Worm (Caenorhabditis elegans) whole organism, L4 larva: ENCODE measurements around the gene spig-1.

Experiments
- F10B5.3 ChIP-seq: sonication (generic microtip); optimal IDR thresholded peaks from 2 replicates; lab custom pipeline; 2016; ENCODE audit warnings: mild to moderate bottlenecking, missing genetic modification characterization, missing compliant biosample characterization
- F26F4.8 ChIP-seq: fragments of 200-800 bp; sonication (Bioruptor generic); conservative IDR thresholded peaks from 2 replicates; pipeline ENCODE4 v1.3.6; 2022; ENCODE audit warnings: missing genetic modification characterization, missing compliant biosample characterization
- F49E8.2 ChIP-seq: sonication (generic microtip); optimal IDR thresholded peaks from 2 replicates; lab custom pipeline; 2016; ENCODE audit warnings: missing compliant biosample characterization, mild to moderate bottlenecking, missing genetic modification characterization, borderline replicate concordance
- R02D3.7 ChIP-seq: fragments of 150-350 bp; sonication (generic microtip); optimal IDR thresholded peaks from 3 replicates; lab custom pipeline; 2014; ENCODE audit warnings: missing biosample characterization, missing genetic modification characterization
- T20F7.1 ChIP-seq: fragments of 200-800 bp; sonication (Bioruptor generic); optimal IDR thresholded peaks from 2 replicates; lab custom pipeline; 2018; ENCODE audit warnings: mild to moderate bottlenecking, missing genetic modification characterization, missing compliant biosample characterization
- Y5F2A.4 ChIP-seq: fragments of 200-800 bp; sonication (Bioruptor generic); optimal IDR thresholded peaks from 2 replicates; lab custom pipeline; 2018; ENCODE audit warnings: mild to moderate bottlenecking, missing genetic modification characterization, missing compliant biosample characterization
- Y75B8A.6 ChIP-seq: fragments of 200-800 bp; sonication (Bioruptor generic); IDR thresholded peaks from 2 replicates; pipeline ENCODE4 v1.3.6; 2022; ENCODE audit warnings: missing genetic modification reagents, missing genetic modification characterization, missing compliant biosample characterization
- ZK546.5 ChIP-seq, 2 experiments: sonication (generic microtip); optimal IDR thresholded peaks; 2 replicates each; lab custom pipeline; 2017; ENCODE audit warnings: missing biosample characterization in 2 of 2, missing genetic modification characterization in 2 of 2
- aly-2 ChIP-seq: sonication (generic microtip); optimal IDR thresholded peaks from 2 replicates; lab custom pipeline; 2018; ENCODE audit warnings: missing biosample characterization, missing genetic modification characterization
- ama-1 ChIP-seq: fragments of 150-350 bp; optimal IDR thresholded peaks from 2 replicates; lab custom pipeline; 2014; ENCODE audit warnings: inconsistent platforms, mixed read lengths
- arid-1 ChIP-seq: fragments of 200-800 bp; sonication (Bioruptor generic); conservative IDR thresholded peaks from 2 replicates; pipeline ENCODE4 v1.3.6; 2022; ENCODE audit warnings: missing genetic modification reagents, missing genetic modification characterization, missing compliant biosample characterization
- ceh-62 ChIP-seq: sonication (generic microtip); optimal IDR thresholded peaks from 2 replicates; lab custom pipeline; 2017; ENCODE audit warnings: missing biosample characterization, missing genetic modification characterization
- ceh-82 ChIP-seq: sonication (generic microtip); optimal IDR thresholded peaks from 2 replicates; lab custom pipeline; 2017; ENCODE audit warnings: missing biosample characterization, missing genetic modification characterization
- ces-1 ChIP-seq: fragments of 150-350 bp; sonication (generic microtip); optimal IDR thresholded peaks from 4 replicates; lab custom pipeline; 2014; ENCODE audit warnings: missing biosample characterization, missing genetic modification reagents, missing genetic modification characterization
- daf-16 ChIP-seq, 3 experiments: sonication (generic microtip); optimal IDR thresholded peaks; 2 replicates each; lab custom pipeline; 2016 to 2017; ENCODE audit warnings: missing genetic modification characterization in 3 of 3, missing genetic modification reagents in 3 of 3, mild to moderate bottlenecking in 2 of 3, missing compliant biosample characterization in 2 of 3, missing biosample characterization in 1 of 3, moderate library complexity in 1 of 3
- daf-19 ChIP-seq: fragments of 200-800 bp; sonication (Bioruptor generic); conservative IDR thresholded peaks from 2 replicates; pipeline ENCODE4 v1.3.6; 2022; ENCODE audit warnings: missing genetic modification characterization, missing compliant biosample characterization
- dmd-6 ChIP-seq: fragments of 200-800 bp; sonication (Bioruptor generic); IDR thresholded peaks from 2 replicates; pipeline ENCODE4 v1.3.6; 2022; ENCODE audit warnings: missing genetic modification reagents, missing genetic modification characterization, missing compliant biosample characterization
- duxl-1 ChIP-seq: sonication (generic microtip); optimal IDR thresholded peaks from 2 replicates; lab custom pipeline; 2016; ENCODE audit warnings: mild to moderate bottlenecking, missing genetic modification characterization, moderate library complexity, missing compliant biosample characterization; ENCODE audit not compliant: poor library complexity
- dve-1 ChIP-seq: sonication (generic microtip); optimal IDR thresholded peaks from 2 replicates; lab custom pipeline; 2017; ENCODE audit warnings: antibody characterized with exemption, mild to moderate bottlenecking, missing genetic modification characterization, missing compliant biosample characterization; ENCODE audit not compliant: insufficient read depth
- egl-27 ChIP-seq: sonication (generic microtip); optimal IDR thresholded peaks from 3 replicates; lab custom pipeline; 2017; ENCODE audit warnings: missing biosample characterization, missing genetic modification reagents, missing genetic modification characterization
- egl-43 ChIP-seq: fragments of 200-800 bp; sonication (Bioruptor generic); IDR thresholded peaks from 2 replicates; pipeline ENCODE4 v1.3.6; 2022; ENCODE audit warnings: missing genetic modification reagents, missing genetic modification characterization, missing compliant biosample characterization
- hif-1 ChIP-seq, 2 experiments: sonication (generic microtip); optimal IDR thresholded peaks; 2 replicates each; lab custom pipeline; 2016 to 2017; ENCODE audit warnings: missing compliant biosample characterization in 2 of 2, missing genetic modification characterization in 2 of 2, missing genetic modification reagents in 2 of 2, missing genotype in 2 of 2, mild to moderate bottlenecking in 1 of 2
- hlh-30 ChIP-seq: sonication (generic microtip); optimal IDR thresholded peaks from 2 replicates; lab custom pipeline; 2017; ENCODE audit warnings: antibody characterized with exemption, mild to moderate bottlenecking, missing genetic modification characterization, missing compliant biosample characterization; ENCODE audit not compliant: insufficient read depth
- jun-1 ChIP-seq: fragments of 150-350 bp; optimal IDR thresholded peaks from 2 replicates; lab custom pipeline; 2014; ENCODE audit warnings: missing biosample characterization, missing genetic modification reagents, missing genetic modification characterization
- lin-1 ChIP-seq: fragments of 200-800 bp; sonication (Bioruptor generic); IDR thresholded peaks from 2 replicates; pipeline ENCODE4 v1.3.6; 2022; ENCODE audit warnings: missing genetic modification reagents, missing genetic modification characterization, missing compliant biosample characterization
- lin-29 ChIP-seq: fragments of 200-800 bp; sonication (Bioruptor generic); IDR thresholded peaks from 2 replicates; pipeline ENCODE4 v1.3.6; 2022; ENCODE audit warnings: missing genetic modification reagents, missing genetic modification characterization, missing compliant biosample characterization
- lin-38 ChIP-seq: fragments of 200-800 bp; sonication (Bioruptor generic); IDR thresholded peaks from 2 replicates; pipeline ENCODE4 v1.3.6; 2022; ENCODE audit warnings: missing genetic modification reagents, missing genetic modification characterization, missing compliant biosample characterization
- lin-39 ChIP-seq: fragments of 150-350 bp; optimal IDR thresholded peaks from 2 replicates; lab custom pipeline; 2014; ENCODE audit warnings: missing biosample characterization, missing genetic modification reagents, missing genetic modification characterization
- lsy-2 ChIP-seq, 2 experiments: fragments of 150-350 bp in 1 of 2; sonication (generic microtip) in 1 of 2; optimal IDR thresholded peaks; 2 replicates each; lab custom pipeline; 2014 to 2017; ENCODE audit warnings: missing biosample characterization in 2 of 2, missing genetic modification characterization in 2 of 2
- madf-9 ChIP-seq: fragments of 200-800 bp; sonication (Bioruptor generic); conservative IDR thresholded peaks from 2 replicates; pipeline ENCODE4 v1.3.6; 2022; ENCODE audit warnings: missing genetic modification reagents, missing genetic modification characterization, missing compliant biosample characterization
- mdl-1 ChIP-seq, 2 experiments: fragments of 150-350 bp in 1 of 2; sonication (generic microtip) in 1 of 2; optimal IDR thresholded peaks; 2 replicates each; lab custom pipeline; 2014 to 2017; ENCODE audit warnings: missing biosample characterization in 2 of 2, missing genetic modification characterization in 2 of 2
- mdt-29 ChIP-seq: fragments of 200-800 bp; sonication (Bioruptor generic); IDR thresholded peaks from 2 replicates; pipeline ENCODE4 v1.3.6; 2022; ENCODE audit warnings: missing genetic modification reagents, missing genetic modification characterization, missing compliant biosample characterization
- nhr-11 ChIP-seq: fragments of 150-350 bp; optimal IDR thresholded peaks from 2 replicates; lab custom pipeline; 2014; ENCODE audit warnings: missing biosample characterization, missing genetic modification characterization
- nhr-111 ChIP-seq: fragments of 200-800 bp; sonication (Bioruptor generic); optimal IDR thresholded peaks from 2 replicates; lab custom pipeline; 2018; ENCODE audit warnings: mild to moderate bottlenecking, missing genetic modification characterization, missing compliant biosample characterization
- nhr-237 ChIP-seq: sonication (generic microtip); optimal IDR thresholded peaks from 2 replicates; lab custom pipeline; 2017; ENCODE audit warnings: missing biosample characterization, missing genetic modification characterization
- nhr-41 ChIP-seq: fragments of 200-800 bp; sonication (Bioruptor generic); IDR thresholded peaks from 2 replicates; pipeline ENCODE4 v1.3.6; 2022; ENCODE audit warnings: missing genetic modification reagents, missing genetic modification characterization, missing compliant biosample characterization
- nhr-42 ChIP-seq: fragments of 200-800 bp; sonication (Bioruptor generic); IDR thresholded peaks from 2 replicates; pipeline ENCODE4 v1.3.6; 2022; ENCODE audit warnings: missing genetic modification characterization, missing compliant biosample characterization
- nhr-48 ChIP-seq: sonication (generic microtip); optimal IDR thresholded peaks from 2 replicates; lab custom pipeline; 2016; ENCODE audit warnings: mild to moderate bottlenecking, missing genetic modification characterization, missing compliant biosample characterization
- nhr-6 ChIP-seq: fragments of 150-350 bp; optimal IDR thresholded peaks from 2 replicates; lab custom pipeline; 2014; ENCODE audit warnings: missing biosample characterization, missing genetic modification characterization
- nhr-77 ChIP-seq: fragments of 150-350 bp; optimal IDR thresholded peaks from 2 replicates; lab custom pipeline; 2014; ENCODE audit warnings: missing biosample characterization, missing genetic modification characterization
- pqm-1 ChIP-seq: sonication (generic microtip); optimal IDR thresholded peaks from 2 replicates; lab custom pipeline; 2017; ENCODE audit warnings: missing biosample characterization, missing genetic modification characterization
- saeg-2 ChIP-seq: fragments of 200-800 bp; sonication (Bioruptor generic); IDR thresholded peaks from 2 replicates; pipeline ENCODE4 v1.3.6; 2022; ENCODE audit warnings: missing genetic modification reagents, missing genetic modification characterization, missing compliant biosample characterization
- sdz-12 ChIP-seq: fragments of 200-800 bp; sonication (Bioruptor generic); optimal IDR thresholded peaks from 2 replicates; lab custom pipeline; 2018; ENCODE audit warnings: mild to moderate bottlenecking, missing genetic modification characterization, missing compliant biosample characterization
- set-16 ChIP-seq: fragments of 200-800 bp; sonication (Bioruptor generic); IDR thresholded peaks from 2 replicates; pipeline ENCODE4 v1.3.6; 2022; ENCODE audit warnings: missing genetic modification reagents, missing genetic modification characterization, missing compliant biosample characterization
- snpc-1.2 ChIP-seq: fragments of 200-800 bp; sonication (Bioruptor generic); IDR thresholded peaks from 2 replicates; pipeline ENCODE4 v1.3.6; 2022; ENCODE audit warnings: missing genetic modification reagents, missing genetic modification characterization, missing compliant biosample characterization
- tag-97 ChIP-seq: fragments of 200-800 bp; sonication (Bioruptor generic); IDR thresholded peaks from 2 replicates; pipeline ENCODE4 v1.3.6; 2022; ENCODE audit warnings: missing genetic modification characterization, missing compliant biosample characterization
- unc-130 ChIP-seq: sonication (generic microtip); optimal IDR thresholded peaks from 2 replicates; lab custom pipeline; 2016; ENCODE audit warnings: missing genetic modification reagents, missing genetic modification characterization, missing compliant biosample characterization
- zfp-2 ChIP-seq: sonication (generic microtip); optimal IDR thresholded peaks from 2 replicates; lab custom pipeline; 2016; ENCODE audit warnings: mild to moderate bottlenecking, missing genetic modification characterization, missing compliant biosample characterization
- zfp-3 ChIP-seq: fragments of 200-800 bp; sonication (Bioruptor generic); conservative IDR thresholded peaks from 2 replicates; pipeline ENCODE4 v1.3.6; 2022; ENCODE audit warnings: missing genetic modification reagents, missing genetic modification characterization, missing compliant biosample characterization
- zip-2 ChIP-seq: fragments of 150-350 bp; optimal IDR thresholded peaks from 2 replicates; lab custom pipeline; 2014; ENCODE audit warnings: missing biosample characterization, missing genetic modification characterization
- ztf-7 ChIP-seq: fragments of 150-350 bp; optimal IDR thresholded peaks from 2 replicates; lab custom pipeline; 2014; ENCODE audit warnings: missing biosample characterization, missing genetic modification characterization

Gene spig-1

DNA sequence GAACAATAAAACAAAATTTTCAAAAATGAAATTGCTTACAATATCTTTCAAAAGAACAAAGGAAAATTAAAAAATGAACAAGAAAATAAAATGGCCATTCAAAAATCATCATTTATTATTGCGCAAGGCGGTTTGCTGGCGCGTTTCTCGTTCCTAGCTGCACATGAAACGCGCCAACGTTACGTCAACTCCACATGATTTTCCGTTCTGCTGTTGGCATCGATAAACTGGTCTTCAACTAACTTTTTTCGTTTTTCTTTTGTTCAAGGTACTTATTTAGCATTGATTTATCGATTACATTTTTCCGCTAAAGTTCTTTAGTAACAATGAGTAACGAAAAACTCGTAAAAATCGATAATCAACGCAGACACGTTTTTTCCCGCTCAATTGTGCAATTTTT lies 8.9 kb downstream of the spig-1 start, which contains the start of the genes Y57E12AL.6 and Y57E12AL.1 (continued):
- peak; percentile 60 for TF ChIP-seq duxl-1 (tag; lab: Kevin White, UChicago)
- peak in 1 of 2 experiments; percentile 43 for TF ChIP-seq hif-1 (tag; optimal IDR thresholded peaks at IDR 0.05; lab: Kevin White, UChicago)
- TF ChIP-seq ceh-62 (tag; lab: Kevin White, UChicago), result no peak
- TF ChIP-seq egl-27 (tag; lab: Kevin White, UChicago), result no peak
- TF ChIP-seq aly-2 (tag; lab: Kevin White, UChicago), result no peak
- TF ChIP-seq dve-1 (tag; lab: Kevin White, UChicago), result peak; percentile 83
- peak; percentile 44 to 90 for TF ChIP-seq lsy-2 (tag; optimal IDR thresholded peaks at IDR 0.05; lab: Kevin White, UChicago)
- no peak for TF ChIP-seq mdt-29 (GFP tag; lab: Robert Waterston, UW)
- no peak for TF ChIP-seq tag-97 (GFP tag; lab: Robert Waterston, UW)
- no peak for TF ChIP-seq nhr-42 (GFP tag; lab: Robert Waterston, UW)
- no peak for TF ChIP-seq zfp-2
- TF ChIP-seq F26F4.8 (GFP tag; lab: Robert Waterston, UW), result no peak
- no peak for TF ChIP-seq lin-1 (GFP tag; lab: Robert Waterston, UW)
- TF ChIP-seq ztf-7 (tag; lab: Kevin White, UChicago), result peak; percentile 84
- TF ChIP-seq T20F7.1, result peak; percentile 71
- TF ChIP-seq zfp-3, result 0 out of 2 replicates have a peak, but pooled peaks have one; percentile 67
- no peak for TF ChIP-seq F49E8.2 (tag; lab: Kevin White, UChicago)
- TF ChIP-seq hlh-30 (tag; lab: Kevin White, UChicago), result peak; percentile 95
- no peak for TF ChIP-seq lin-39 (tag; lab: Kevin White, UChicago)
- no peak for TF ChIP-seq arid-1
- TF ChIP-seq nhr-41, result no peak
- TF ChIP-seq set-16, result no peak
- no peak for TF ChIP-seq Y75B8A.6
- TF ChIP-seq saeg-2 (GFP tag; lab: Robert Waterston, UW), result no peak
- no peak for TF ChIP-seq daf-16 (GFP tag; optimal IDR thresholded peaks at IDR 0.05; lab: Kevin White, UChicago)
- TF ChIP-seq daf-16 (tag; optimal IDR thresholded peaks at IDR 0.05; lab: Kevin White, UChicago), result peak; percentile 64
- no peak for TF ChIP-seq egl-43 (GFP tag; lab: Robert Waterston, UW)
- TF ChIP-seq jun-1 (tag; lab: Kevin White, UChicago), result peak; percentile 18
- no peak for TF ChIP-seq daf-19 (GFP tag; lab: Robert Waterston, UW)
- no peak for TF ChIP-seq zip-2
- peak; percentile 16 for TF ChIP-seq unc-130 (GFP tag; lab: Kevin White, UChicago)
- TF ChIP-seq mdl-1 (tag; optimal IDR thresholded peaks at IDR 0.05; lab: Kevin White, UChicago), result peak in 1 of 2 experiments; percentile 65
- no peak for TF ChIP-seq ZK546.5 (tag; optimal IDR thresholded peaks at IDR 0.05; lab: Kevin White, UChicago)
- TF ChIP-seq F10B5.3 (tag; lab: Kevin White, UChicago), result no peak
- no peak for TF ChIP-seq ceh-82
- TF ChIP-seq nhr-48, result peak; percentile 62
- TF ChIP-seq snpc-1.2 (GFP tag; lab: Robert Waterston, UW), result no peak
- TF ChIP-seq nhr-11 (tag; lab: Kevin White, UChicago), result peak; percentile 72
- TF ChIP-seq nhr-6, result peak; percentile 56
- TF ChIP-seq dmd-6, result peak; percentile 80
- no peak for TF ChIP-seq madf-9
- TF ChIP-seq nhr-237 (tag; lab: Kevin White, UChicago), result no peak
- no peak for TF ChIP-seq ama-1 (lab: Kevin White, UChicago)
- TF ChIP-seq nhr-77 (tag; lab: Kevin White, UChicago), result peak; percentile 88
- no peak for TF ChIP-seq sdz-12 (GFP tag; lab: Kevin White, UChicago)
- TF ChIP-seq lin-38 (GFP tag; lab: Robert Waterston, UW), result peak; percentile 79
- TF ChIP-seq nhr-111, result no peak
- TF ChIP-seq ces-1 (GFP tag; lab: Kevin White, UChicago), result no peak
- TF ChIP-seq lin-29 (GFP tag; lab: Robert Waterston, UW), result no peak
- TF ChIP-seq Y5F2A.4 (GFP tag; lab: Kevin White, UChicago), result no peak
- no peak for TF ChIP-seq pqm-1
- no peak for TF ChIP-seq R02D3.7 (tag; lab: Kevin White, UChicago)
